Fruit fly (Drosophila melanogaster): ENCODE data around the gene CG6845.

- TF ChIP-seq psq (optimal IDR thresholded peaks at IDR 0.05) (no peak), pan (optimal IDR thresholded peaks at IDR 0.05) (no peak)
Observed at dm6 chr3L:178445-178844, 32.2 kb downstream of the CG6845 start.

All from whole organism.